Worm (Caenorhabditis elegans) whole organism, midembryonic: ENCODE measurements around the gene mrps-11.

Experiments used
- T22C8.4 ChIP-seq: fragments of 200-800 bp; sonication (Bioruptor generic); IDR thresholded peaks from 2 replicates; pipeline ENCODE4 v1.3.6; 2022; ENCODE audit warnings: missing genetic modification characterization, missing compliant biosample characterization
- klf-2 ChIP-seq: fragments of 200-800 bp; sonication (Bioruptor generic); conservative IDR thresholded peaks from 2 replicates; pipeline ENCODE4 v1.3.6; 2022; ENCODE audit warnings: missing genetic modification reagents, missing genetic modification characterization, missing compliant biosample characterization
- med-1 ChIP-seq: sonication (generic microtip); optimal IDR thresholded peaks from 2 replicates; lab custom pipeline; 2017; ENCODE audit warnings: missing genetic modification characterization, mild to moderate bottlenecking, missing compliant biosample characterization, antibody characterized with exemption, missing genetic modification reagents; ENCODE audit not compliant: insufficient read depth

- TF ChIP-seq klf-2 (GFP tag; lab: Robert Waterston, UW), result no peak
- no peak for TF ChIP-seq T22C8.4 (GFP tag; lab: Robert Waterston, UW)
- TF ChIP-seq med-1, result no peak
Observed at ce11 chrV:12540739-12541138, 46.3 kb upstream of the mrps-11 start, which contains the start of gene F45D3.2.
